Worm (Caenorhabditis elegans) whole organism, L2 larva: ENCODE measurements around the gene F12A10.1.

Experiments used
- elt-3 ChIP-seq: sonication (generic microtip); optimal IDR thresholded peaks from 2 replicates; lab custom pipeline; 2017; ENCODE audit warnings: missing biosample characterization, missing genetic modification characterization
- nhr-237 ChIP-seq: fragments of 150-350 bp; optimal IDR thresholded peaks from 2 replicates; lab custom pipeline; 2014; ENCODE audit warnings: missing biosample characterization, missing genetic modification characterization
- sem-4 ChIP-seq: fragments of 150-350 bp; optimal IDR thresholded peaks from 2 replicates; lab custom pipeline; 2014; ENCODE audit warnings: missing biosample characterization, missing genetic modification reagents, missing genetic modification characterization
- snpc-4 ChIP-seq: fragments of 150-350 bp; optimal IDR thresholded peaks from 2 replicates; lab custom pipeline; 2014; ENCODE audit warnings: missing biosample characterization, missing genetic modification characterization

- TF ChIP-seq sem-4 (tag; lab: Kevin White, UChicago) (no peak), elt-3 (tag; lab: Kevin White, UChicago) (no peak), snpc-4 (tag; lab: Kevin White, UChicago) (no peak), nhr-237 (tag; lab: Kevin White, UChicago) (no peak)
These were observed 35.4 kb upstream of the F12A10.1 start for ce11 chrII:5460911-5461310.
